Worm (Caenorhabditis elegans): Measurements from ENCODE around the gene T05C12.11.

- TF ChIP-seq dao-5 (tag; optimal IDR thresholded peaks at IDR 0.05) = no peak
- no peak for TF ChIP-seq him-1 (tag; optimal IDR thresholded peaks at IDR 0.05)
- TF ChIP-seq W03F9.2 (tag; optimal IDR thresholded peaks at IDR 0.05) = no peak
Measured at ce11 chrII:8204039-8204438, 33.8 kb upstream of the T05C12.11 start, which contains the start of gene col-76.
